Worm (Caenorhabditis elegans) whole organism, midembryonic: ENCODE measurements around the gene anat-1.
A peak's percentile ranks its signal among the peaks of the same experiment; 100 is the strongest.

Source experiments
- T22C8.4 ChIP-seq: fragments of 200-800 bp; sonication (Bioruptor generic); IDR thresholded peaks from 2 replicates; pipeline ENCODE4 v1.3.6; 2022; ENCODE audit warnings: missing genetic modification characterization, missing compliant biosample characterization
- cog-1 ChIP-seq: sonication (generic microtip); optimal IDR thresholded peaks from 2 replicates; lab custom pipeline; 2016; ENCODE audit warnings: missing genetic modification characterization, missing compliant biosample characterization
- flt-1 ChIP-seq: fragments of 200-800 bp; sonication (Bioruptor generic); IDR thresholded peaks from 2 replicates; pipeline ENCODE4 v1.3.6; 2022; ENCODE audit warnings: missing genetic modification characterization, missing compliant biosample characterization
- klf-2 ChIP-seq: fragments of 200-800 bp; sonication (Bioruptor generic); conservative IDR thresholded peaks from 2 replicates; pipeline ENCODE4 v1.3.6; 2022; ENCODE audit warnings: missing genetic modification reagents, missing genetic modification characterization, missing compliant biosample characterization
- med-1 ChIP-seq: sonication (generic microtip); optimal IDR thresholded peaks from 2 replicates; lab custom pipeline; 2017; ENCODE audit warnings: missing genetic modification characterization, mild to moderate bottlenecking, missing compliant biosample characterization, antibody characterized with exemption, missing genetic modification reagents; ENCODE audit not compliant: insufficient read depth
- ref-1 ChIP-seq: fragments of 200-800 bp; sonication (Bioruptor generic); conservative IDR thresholded peaks from 2 replicates; pipeline ENCODE4 v1.3.6; 2022; ENCODE audit warnings: missing genetic modification reagents, missing genetic modification characterization, missing compliant biosample characterization
- tab-1 ChIP-seq: fragments of 200-800 bp; sonication (Bioruptor generic); IDR thresholded peaks from 2 replicates; pipeline ENCODE4 v1.3.6; 2022; ENCODE audit warnings: missing genetic modification characterization, missing compliant biosample characterization
- ztf-23 ChIP-seq: fragments of 200-800 bp; sonication (Bioruptor generic); IDR thresholded peaks from 2 replicates; pipeline ENCODE4 v1.3.6; 2022; ENCODE audit warnings: missing genetic modification reagents, missing genetic modification characterization, missing compliant biosample characterization
- ztf-29 ChIP-seq: fragments of 200-800 bp; sonication (Bioruptor generic); IDR thresholded peaks from 2 replicates; pipeline ENCODE4 v1.3.6; 2022; ENCODE audit warnings: missing genetic modification reagents, missing genetic modification characterization, missing compliant biosample characterization

The anat-1 gene

DNA sequence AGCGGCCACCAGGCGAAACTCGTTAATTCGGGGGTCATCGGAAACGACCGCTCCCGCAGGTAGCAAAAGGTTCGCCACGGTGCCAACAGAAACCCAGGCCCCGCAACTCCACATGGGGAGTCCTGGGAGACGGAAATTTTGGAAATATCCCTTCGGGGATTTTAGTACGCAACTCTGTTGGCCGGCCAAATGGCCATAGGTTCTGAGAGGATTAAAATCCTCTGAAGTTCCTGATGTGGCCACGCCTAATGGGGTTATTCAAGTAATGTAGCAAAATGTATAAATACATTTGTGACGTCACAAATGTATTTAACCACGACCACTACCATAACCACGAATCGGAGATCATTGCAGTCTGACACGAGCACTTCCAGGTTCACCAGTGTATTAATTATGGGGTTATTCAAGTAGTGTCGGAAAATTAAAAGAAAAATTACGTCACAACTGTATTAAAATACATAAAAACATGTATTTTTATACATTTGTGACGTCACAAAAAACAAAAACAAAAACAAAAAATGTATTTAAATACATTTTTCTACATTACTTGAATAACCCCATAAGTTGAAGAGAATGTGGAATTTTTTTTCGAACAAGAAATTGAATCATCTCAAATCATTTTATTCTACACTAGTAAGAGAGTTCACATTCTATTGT lies 22.8 kb downstream of the anat-1 start:
- TF ChIP-seq cog-1 (tag; lab: Kevin White, UChicago) (no peak), tab-1 (GFP tag; lab: Robert Waterston, UW) (no peak), med-1 (GFP tag; lab: Kevin White, UChicago) (no peak)

DNA sequence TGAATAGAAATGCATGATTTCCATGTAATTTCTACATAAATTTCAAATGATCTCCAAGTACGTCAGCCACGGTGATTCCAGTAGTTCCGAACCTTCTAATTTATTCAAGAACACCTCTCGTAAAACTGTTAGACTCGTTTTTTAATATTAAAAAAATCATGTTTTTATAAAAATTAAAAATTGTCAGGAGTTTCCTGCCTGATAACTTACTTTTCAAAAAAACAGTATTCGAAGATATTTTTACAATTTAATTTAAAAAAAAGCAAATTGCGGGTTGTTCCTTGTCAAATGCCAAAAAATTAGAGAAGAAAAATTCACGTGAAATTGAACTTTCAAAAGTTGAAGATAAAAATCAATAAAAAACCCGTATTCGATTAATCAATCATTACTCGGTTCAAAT lies 24.9 kb downstream of the anat-1 start, which contains the start of the genes C17H12.3 and C17H12.12:
Gene C17H12.3 (minus strand): TSS at position 101 of the 400 bp plus-strand sequence.
Gene C17H12.12 (plus strand): TSS at position 396 of the 400 bp plus-strand sequence.
- no peak for TF ChIP-seq ztf-29 (GFP tag; lab: Robert Waterston, UW)
- TF ChIP-seq tab-1 (GFP tag; lab: Robert Waterston, UW): no peak
- no peak for TF ChIP-seq flt-1 (GFP tag; lab: Robert Waterston, UW)
- no peak for TF ChIP-seq cog-1 (tag; lab: Kevin White, UChicago)
- TF ChIP-seq klf-2: no peak
- TF ChIP-seq T22C8.4 (GFP tag; lab: Robert Waterston, UW): no peak
- TF ChIP-seq ztf-23 (GFP tag; lab: Robert Waterston, UW): no peak
- TF ChIP-seq ref-1 (GFP tag; lab: Robert Waterston, UW): no peak
- no peak for TF ChIP-seq med-1 (GFP tag; lab: Kevin White, UChicago)

DNA sequence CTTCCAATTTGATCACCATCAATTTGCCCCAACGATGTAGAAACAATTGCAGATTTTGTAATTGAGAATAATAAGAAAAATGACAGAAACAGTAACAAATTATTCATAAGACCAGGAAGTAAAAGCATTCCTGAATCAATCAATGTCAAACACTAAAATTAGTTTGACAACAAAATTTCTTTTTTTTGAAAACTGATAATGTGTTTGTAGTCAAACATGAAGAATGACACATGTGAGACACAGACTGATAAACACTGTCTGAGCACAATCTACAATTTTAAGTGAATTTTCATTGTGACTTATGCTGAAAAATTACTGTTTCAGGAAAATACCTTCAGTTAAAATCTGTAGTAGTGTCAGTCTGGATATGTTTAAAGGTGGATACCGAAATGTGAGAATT lies 31.5 kb downstream of the anat-1 start, which contains the start of the genes cest-4 and C17H12.11:
Gene cest-4 (minus strand): TSS at position 206 of the 400 bp plus-strand sequence.
Gene C17H12.11 (plus strand): TSS at position 256 of the 400 bp plus-strand sequence.
- TF ChIP-seq cog-1 (tag; lab: Kevin White, UChicago) (no peak), flt-1 (GFP tag; lab: Robert Waterston, UW) (no peak), tab-1 (GFP tag; lab: Robert Waterston, UW) (no peak), ztf-29 (GFP tag; lab: Robert Waterston, UW) (no peak), med-1 (GFP tag; lab: Kevin White, UChicago) (no peak), T22C8.4 (GFP tag; lab: Robert Waterston, UW) (no peak), ztf-23 (GFP tag; lab: Robert Waterston, UW) (no peak), ref-1 (GFP tag; lab: Robert Waterston, UW) (no peak), klf-2 (no peak)

DNA sequence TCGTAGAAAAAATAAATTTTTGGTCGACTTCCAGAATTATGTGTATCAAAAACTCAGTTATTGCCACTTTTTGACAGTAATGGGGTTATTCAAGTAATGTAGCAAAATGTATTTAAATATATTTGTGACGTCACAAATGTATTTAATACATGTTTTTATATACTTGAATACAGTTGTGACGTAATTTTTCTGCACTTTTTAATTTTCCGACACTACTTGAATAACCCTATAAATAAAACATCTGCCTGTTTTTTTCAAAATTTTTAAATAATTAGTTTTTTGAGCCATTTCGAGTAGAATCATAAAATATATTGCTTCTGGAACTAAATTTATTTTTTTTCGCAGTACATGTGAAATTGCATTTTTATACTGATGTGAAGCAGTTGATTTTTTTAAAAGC lies 32.7 kb downstream of the anat-1 start:
- TF ChIP-seq ref-1 (GFP tag; lab: Robert Waterston, UW): no peak
- no peak for TF ChIP-seq T22C8.4 (GFP tag; lab: Robert Waterston, UW)
- no peak for TF ChIP-seq med-1 (GFP tag; lab: Kevin White, UChicago)
- TF ChIP-seq ztf-29 (GFP tag; lab: Robert Waterston, UW): no peak
- TF ChIP-seq flt-1 (GFP tag; lab: Robert Waterston, UW): no peak
- no peak for TF ChIP-seq ztf-23 (GFP tag; lab: Robert Waterston, UW)
- no peak for TF ChIP-seq cog-1 (tag; lab: Kevin White, UChicago)
- no peak for TF ChIP-seq tab-1 (GFP tag; lab: Robert Waterston, UW)
- TF ChIP-seq klf-2: no peak

DNA sequence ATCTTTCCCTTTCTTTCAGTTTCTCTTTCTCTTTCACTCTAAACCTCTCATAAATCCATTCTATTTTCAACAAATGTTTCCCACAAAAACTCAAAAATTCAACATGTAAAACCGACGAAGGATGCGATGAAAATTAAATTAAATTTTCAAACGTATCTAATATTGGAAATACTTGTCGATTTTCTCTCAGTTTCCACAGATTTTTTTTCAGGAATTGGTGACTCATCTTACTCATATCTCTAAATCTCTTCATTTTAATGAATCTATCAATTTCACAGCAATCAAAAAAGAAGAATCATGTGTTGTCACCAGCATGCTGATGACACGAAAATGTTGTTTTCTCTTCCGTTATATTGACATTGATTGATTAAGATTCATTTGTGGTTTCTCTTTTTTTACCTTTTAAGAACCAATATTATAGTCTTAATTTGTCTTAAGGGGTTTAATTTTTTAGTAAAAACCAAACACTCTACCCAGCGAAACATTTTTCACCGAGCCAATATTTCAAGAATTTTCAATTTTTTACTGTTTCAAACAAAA lies 33.2 kb downstream of the anat-1 start:
- TF ChIP-seq ztf-29 (GFP tag; lab: Robert Waterston, UW) (no peak), tab-1 (GFP tag; lab: Robert Waterston, UW) (no peak), cog-1 (tag; lab: Kevin White, UChicago) (no peak), ref-1 (GFP tag; lab: Robert Waterston, UW) (no peak), T22C8.4 (GFP tag; lab: Robert Waterston, UW) (no peak), med-1 (GFP tag; lab: Kevin White, UChicago) (no peak), ztf-23 (GFP tag; lab: Robert Waterston, UW) (no peak), flt-1 (GFP tag; lab: Robert Waterston, UW) (no peak), klf-2 (no peak)

DNA sequence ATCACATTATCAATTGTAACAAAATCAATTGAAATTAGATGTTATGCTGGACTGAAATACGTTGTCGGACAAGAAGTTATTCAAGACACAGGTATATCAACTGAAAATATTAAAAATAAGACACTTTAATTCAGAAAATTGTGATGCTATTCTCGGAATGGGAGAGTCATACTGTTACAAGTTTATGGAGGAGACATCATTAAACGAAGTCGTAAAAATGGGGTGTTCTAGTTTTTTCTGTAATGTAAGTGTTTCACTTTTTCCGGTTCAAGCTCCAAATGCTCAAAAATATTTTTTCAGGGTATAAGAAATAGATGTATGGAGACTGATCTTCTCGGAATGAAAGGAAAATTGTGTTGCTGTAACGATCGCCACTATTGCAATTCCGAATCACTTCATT lies 34.2 kb downstream of the anat-1 start, which contains the start of gene C17H12.37:
Gene C17H12.37 (plus strand): TSS at position 301 of the 400 bp plus-strand sequence.
- TF ChIP-seq T22C8.4 (GFP tag; lab: Robert Waterston, UW) (no peak), med-1 (GFP tag; lab: Kevin White, UChicago) (no peak), ref-1 (GFP tag; lab: Robert Waterston, UW) (no peak), cog-1 (tag; lab: Kevin White, UChicago) (no peak)

DNA sequence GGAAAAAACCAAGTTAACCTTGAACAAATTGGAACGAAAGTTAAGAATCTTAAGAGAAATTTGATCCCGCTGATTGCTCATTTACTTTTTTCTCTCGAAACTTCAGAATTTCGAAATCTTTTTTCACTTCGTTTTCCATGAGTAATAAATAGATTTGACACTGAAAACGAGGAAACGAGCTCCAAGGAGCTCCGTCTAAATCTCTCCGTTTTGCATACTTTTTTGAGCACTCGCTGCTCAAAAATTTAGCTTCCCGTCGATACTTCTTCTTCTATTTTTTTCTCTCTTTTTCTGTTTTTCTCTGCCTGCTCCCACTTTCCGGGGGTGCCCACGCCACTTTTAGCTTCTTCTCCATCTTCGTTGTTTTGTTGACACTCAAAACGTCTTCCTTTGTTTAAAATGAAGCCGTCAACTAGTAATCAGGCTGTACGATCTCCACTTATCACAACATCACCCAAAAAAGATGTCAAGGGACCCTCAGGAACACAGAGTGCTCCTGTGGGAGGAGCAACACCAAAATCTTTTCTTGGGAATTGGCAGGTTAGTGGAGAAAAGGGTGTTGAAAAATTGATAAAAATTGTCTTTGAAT lies 35.9 kb downstream of the anat-1 start, which contains the start of gene C17H12.10:
Gene C17H12.10 (plus strand): TSS at position 325 of the 589 bp plus-strand sequence.
- no peak for TF ChIP-seq ztf-29 (GFP tag; lab: Robert Waterston, UW)
- TF ChIP-seq T22C8.4 (GFP tag; lab: Robert Waterston, UW): no peak
- no peak for TF ChIP-seq ztf-23 (GFP tag; lab: Robert Waterston, UW)
- no peak for TF ChIP-seq klf-2

DNA sequence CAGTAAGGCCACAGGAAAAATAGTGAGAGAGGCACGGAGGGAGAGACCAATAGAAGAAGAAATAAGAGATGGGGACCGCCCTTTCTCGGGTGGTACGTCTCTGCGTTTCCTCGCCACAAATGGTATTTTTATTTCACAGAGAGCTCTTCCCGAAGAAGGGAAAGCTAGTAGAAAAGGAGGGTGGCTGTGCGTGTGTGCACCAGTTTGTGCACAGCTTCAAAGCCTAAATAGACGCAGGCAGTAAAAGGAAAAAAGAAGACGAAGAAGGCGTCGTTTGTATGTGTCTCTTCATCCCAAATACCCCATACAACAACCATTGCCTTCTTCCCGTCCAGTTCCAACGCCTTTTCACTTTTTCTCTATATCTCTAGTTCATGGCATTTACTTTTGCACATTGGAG lies 39.1 kb downstream of the anat-1 start:
- peak; percentile 48 for TF ChIP-seq cog-1 (tag; lab: Kevin White, UChicago)
- no peak for TF ChIP-seq flt-1 (GFP tag; lab: Robert Waterston, UW)

DNA sequence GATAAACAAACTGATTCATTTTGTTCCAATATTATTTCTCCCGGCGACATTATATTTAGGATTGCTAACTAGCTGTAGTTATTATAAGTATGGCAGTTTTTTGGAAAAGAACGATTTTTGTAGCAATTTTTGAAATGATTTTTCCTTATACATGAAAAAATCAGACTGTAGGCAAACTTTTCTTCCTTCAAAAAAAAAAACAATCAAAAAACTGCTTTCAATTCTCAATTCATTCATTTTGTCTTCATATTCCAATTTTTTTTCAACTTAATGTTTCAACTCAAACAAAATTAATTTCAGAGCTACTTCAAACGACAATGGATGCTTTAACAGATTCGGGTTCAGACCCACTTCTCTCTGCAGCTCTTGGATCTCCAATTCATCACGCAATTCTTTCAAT lies 41.2 kb downstream of the anat-1 start, which contains the start of gene ceh-48:
Gene ceh-48 (plus strand): TSS at position 301 of the 400 bp plus-strand sequence.
- TF ChIP-seq flt-1 (GFP tag; lab: Robert Waterston, UW) (no peak), cog-1 (tag; lab: Kevin White, UChicago) (no peak), med-1 (GFP tag; lab: Kevin White, UChicago) (no peak), T22C8.4 (GFP tag; lab: Robert Waterston, UW) (no peak), tab-1 (GFP tag; lab: Robert Waterston, UW) (no peak), ztf-23 (GFP tag; lab: Robert Waterston, UW) (no peak), ztf-29 (GFP tag; lab: Robert Waterston, UW) (no peak), klf-2 (no peak)
